Worm (Caenorhabditis elegans): ENCODE data around the gene lact-1.

The lact-1 gene

ce11 chrX:7268965-7269364 is 8.8 kb upstream of the lact-1 start:
- TF ChIP-seq flt-1 (GFP tag; IDR thresholded peaks at IDR 0.05) (no peak), ztf-23 (GFP tag; IDR thresholded peaks at IDR 0.05) (no peak), ztf-29 (GFP tag; IDR thresholded peaks at IDR 0.05) (no peak), klf-2 (GFP tag; conservative IDR thresholded peaks at IDR 0.05) (no peak), ref-1 (GFP tag; conservative IDR thresholded peaks at IDR 0.05) (no peak), T22C8.4 (GFP tag; IDR thresholded peaks at IDR 0.05) (no peak), tab-1 (GFP tag; IDR thresholded peaks at IDR 0.05) (no peak), cog-1 (tag; optimal IDR thresholded peaks at IDR 0.05) (no peak), med-1 (GFP tag; optimal IDR thresholded peaks at IDR 0.05; ENCODE audit: insufficient read depth) (no peak)

- TF ChIP-seq med-1 (GFP tag; optimal IDR thresholded peaks at IDR 0.05; ENCODE audit: insufficient read depth) (no peak), ref-1 (GFP tag; conservative IDR thresholded peaks at IDR 0.05) (no peak), klf-2 (GFP tag; conservative IDR thresholded peaks at IDR 0.05) (no peak), ztf-23 (GFP tag; IDR thresholded peaks at IDR 0.05) (no peak), ztf-29 (GFP tag; IDR thresholded peaks at IDR 0.05) (no peak), cog-1 (tag; optimal IDR thresholded peaks at IDR 0.05) (no peak), tab-1 (GFP tag; IDR thresholded peaks at IDR 0.05) (no peak), flt-1 (GFP tag; IDR thresholded peaks at IDR 0.05) (no peak), T22C8.4 (GFP tag; IDR thresholded peaks at IDR 0.05) (no peak)
Measured at ce11 chrX:7265348-7265747, 5.2 kb upstream of the lact-1 start, which contains the start of gene F46H5.2. Gene F46H5.2, plus strand, starts transcription at chrX:7265648.

DNA sequence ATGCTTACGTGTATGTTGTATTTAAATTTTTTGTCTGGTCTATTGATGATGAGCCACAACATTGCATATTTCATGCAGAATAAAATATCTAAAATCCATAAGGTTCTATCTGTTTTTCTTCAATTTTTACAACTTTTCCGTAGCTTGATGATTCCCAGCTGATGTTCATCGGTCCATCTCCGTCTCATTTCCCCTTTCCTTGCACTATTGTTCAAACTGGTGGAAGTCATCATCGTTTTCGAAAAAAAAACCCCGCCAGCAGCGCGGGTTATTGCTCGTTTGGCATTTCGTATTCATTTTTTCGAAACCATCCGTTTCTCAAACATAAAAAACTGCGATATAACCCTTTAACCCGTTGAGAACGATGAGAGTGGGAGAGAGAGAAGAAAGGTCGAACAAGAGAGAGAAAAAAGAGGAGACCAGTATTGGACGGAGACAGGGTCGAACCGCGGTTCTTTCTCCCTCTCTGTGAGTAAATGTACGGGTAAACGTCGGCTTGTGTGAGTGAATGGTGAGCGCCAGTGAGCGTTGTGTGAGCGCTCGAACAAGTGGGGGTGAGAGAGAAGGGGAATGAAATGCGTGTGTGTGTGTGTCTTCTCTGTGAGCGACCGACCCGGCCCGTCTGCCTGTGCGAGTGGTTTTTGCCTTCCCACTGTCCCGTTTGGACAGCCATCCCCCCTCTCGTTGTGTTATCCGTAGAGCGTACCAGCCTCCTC is 4.6 kb upstream of the lact-1 start:
- TF ChIP-seq cog-1 (tag; optimal IDR thresholded peaks at IDR 0.05) (peak; percentile 75), med-1 (GFP tag; optimal IDR thresholded peaks at IDR 0.05; ENCODE audit: insufficient read depth) (no peak), ref-1 (GFP tag; conservative IDR thresholded peaks at IDR 0.05) (no peak), ztf-23 (GFP tag; IDR thresholded peaks at IDR 0.05) (peak; percentile 58; the same call in 1 of the 2 replicates), ztf-29 (GFP tag; IDR thresholded peaks at IDR 0.05) (peak; percentile 78; the same call in 1 of the 2 replicates), tab-1 (GFP tag; IDR thresholded peaks at IDR 0.05) (no peak), flt-1 (GFP tag; IDR thresholded peaks at IDR 0.05) (peak; percentile 67; the same call in 1 of the 2 replicates), klf-2 (GFP tag; conservative IDR thresholded peaks at IDR 0.05) (no peak), T22C8.4 (GFP tag; IDR thresholded peaks at IDR 0.05) (no peak)

DNA sequence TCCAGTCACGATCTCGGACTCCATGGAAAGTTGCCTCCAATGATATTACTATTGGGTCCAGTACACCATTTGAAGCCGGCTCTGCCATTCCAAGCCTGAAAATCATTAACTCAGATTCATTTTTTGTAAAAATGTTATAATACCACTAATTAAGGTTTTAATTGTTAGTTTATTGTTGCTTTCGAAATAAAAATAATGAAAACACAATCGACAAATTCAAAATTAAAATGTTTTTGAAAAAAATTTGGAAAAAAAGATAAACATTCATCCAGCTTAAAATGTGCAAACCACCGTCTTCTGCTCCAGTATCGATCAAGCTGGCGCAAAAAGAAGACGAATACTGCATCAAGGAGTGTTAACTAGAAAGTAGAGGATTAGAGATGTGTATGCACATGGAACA is 3.3 kb downstream of the lact-1 start, which contains the start of gene F46H5.5:
TSS of gene F46H5.5 (minus strand) at position 101 of the 400 bp plus-strand sequence.
- TF ChIP-seq T22C8.4 (GFP tag; IDR thresholded peaks at IDR 0.05) = no peak
- TF ChIP-seq med-1 (GFP tag; optimal IDR thresholded peaks at IDR 0.05; ENCODE audit: insufficient read depth) = no peak
- TF ChIP-seq flt-1 (GFP tag; IDR thresholded peaks at IDR 0.05) = no peak
- TF ChIP-seq ztf-23 (GFP tag; IDR thresholded peaks at IDR 0.05) = no peak
- no peak for TF ChIP-seq tab-1 (GFP tag; IDR thresholded peaks at IDR 0.05)
- no peak for TF ChIP-seq cog-1 (tag; optimal IDR thresholded peaks at IDR 0.05)
- TF ChIP-seq ztf-29 (GFP tag; IDR thresholded peaks at IDR 0.05) = no peak
- TF ChIP-seq klf-2 (GFP tag; conservative IDR thresholded peaks at IDR 0.05) = no peak
- no peak for TF ChIP-seq ref-1 (GFP tag; conservative IDR thresholded peaks at IDR 0.05)

ce11 chrX:7254558-7254957 is 5.6 kb downstream of the lact-1 start, which contains the start of gene F46H5.4:
Gene F46H5.4, minus strand, starts transcription at chrX:7254610.
- TF ChIP-seq cog-1 (tag; optimal IDR thresholded peaks at IDR 0.05) (peak; percentile 18), ztf-23 (GFP tag; IDR thresholded peaks at IDR 0.05) (no peak)

ce11 chrX:7244756-7245155 is 15.4 kb downstream of the lact-1 start:
- TF ChIP-seq ztf-29 (GFP tag; IDR thresholded peaks at IDR 0.05) (no peak), ztf-23 (GFP tag; IDR thresholded peaks at IDR 0.05) (no peak), flt-1 (GFP tag; IDR thresholded peaks at IDR 0.05) (no peak), klf-2 (GFP tag; conservative IDR thresholded peaks at IDR 0.05) (no peak), ref-1 (GFP tag; conservative IDR thresholded peaks at IDR 0.05) (no peak), T22C8.4 (GFP tag; IDR thresholded peaks at IDR 0.05) (no peak), med-1 (GFP tag; optimal IDR thresholded peaks at IDR 0.05; ENCODE audit: insufficient read depth) (no peak), tab-1 (GFP tag; IDR thresholded peaks at IDR 0.05) (no peak), cog-1 (tag; optimal IDR thresholded peaks at IDR 0.05) (no peak)

ce11 chrX:7242878-7243277 is 17.3 kb downstream of the lact-1 start, which contains the start of gene F46H5.7:
Gene F46H5.7, minus strand, starts transcription at chrX:7242983.
- TF ChIP-seq tab-1 (GFP tag; IDR thresholded peaks at IDR 0.05) (no peak), T22C8.4 (GFP tag; IDR thresholded peaks at IDR 0.05) (no peak), med-1 (GFP tag; optimal IDR thresholded peaks at IDR 0.05; ENCODE audit: insufficient read depth) (no peak), ztf-29 (GFP tag; IDR thresholded peaks at IDR 0.05) (no peak), ztf-23 (GFP tag; IDR thresholded peaks at IDR 0.05) (no peak)

- TF ChIP-seq flt-1 (GFP tag; IDR thresholded peaks at IDR 0.05) = no peak
- no peak for TF ChIP-seq ztf-29 (GFP tag; IDR thresholded peaks at IDR 0.05)
- TF ChIP-seq tab-1 (GFP tag; IDR thresholded peaks at IDR 0.05) = no peak
- TF ChIP-seq T22C8.4 (GFP tag; IDR thresholded peaks at IDR 0.05) = no peak
- no peak for TF ChIP-seq ref-1 (GFP tag; conservative IDR thresholded peaks at IDR 0.05)
- no peak for TF ChIP-seq cog-1 (tag; optimal IDR thresholded peaks at IDR 0.05)
- TF ChIP-seq med-1 (GFP tag; optimal IDR thresholded peaks at IDR 0.05; ENCODE audit: insufficient read depth) = no peak
- TF ChIP-seq ztf-23 (GFP tag; IDR thresholded peaks at IDR 0.05) = no peak
- no peak for TF ChIP-seq klf-2 (GFP tag; conservative IDR thresholded peaks at IDR 0.05)
Measured at ce11 chrX:7242119-7242518, 18.1 kb downstream of the lact-1 start.

DNA sequence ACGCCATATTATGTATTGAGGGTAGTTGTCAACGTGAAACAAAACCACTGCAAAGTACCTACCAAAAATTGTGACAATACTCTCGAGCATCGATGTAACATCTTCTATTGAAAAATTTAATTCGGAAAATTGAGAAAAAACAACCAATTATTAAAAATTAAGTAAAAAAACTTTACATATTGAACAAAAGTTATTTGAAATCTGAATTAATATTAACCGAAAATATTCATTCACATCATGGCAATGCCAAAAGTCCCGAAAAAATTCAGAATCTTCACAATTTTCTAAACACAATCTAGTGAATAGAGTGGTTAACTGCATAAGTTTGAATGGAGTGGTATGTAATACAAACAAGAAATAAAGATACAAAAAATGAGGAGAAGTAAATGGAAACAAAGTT is 21.6 kb downstream of the lact-1 start, which contains the start of gene F46H5.3:
TSS of gene F46H5.3 (minus strand) at position 101 of the 400 bp plus-strand sequence.
- no peak for TF ChIP-seq cog-1 (tag; optimal IDR thresholded peaks at IDR 0.05)
- TF ChIP-seq ztf-23 (GFP tag; IDR thresholded peaks at IDR 0.05) = no peak
- TF ChIP-seq tab-1 (GFP tag; IDR thresholded peaks at IDR 0.05) = no peak
- no peak for TF ChIP-seq flt-1 (GFP tag; IDR thresholded peaks at IDR 0.05)
- no peak for TF ChIP-seq ref-1 (GFP tag; conservative IDR thresholded peaks at IDR 0.05)
- no peak for TF ChIP-seq T22C8.4 (GFP tag; IDR thresholded peaks at IDR 0.05)
- no peak for TF ChIP-seq klf-2 (GFP tag; conservative IDR thresholded peaks at IDR 0.05)
- TF ChIP-seq med-1 (GFP tag; optimal IDR thresholded peaks at IDR 0.05; ENCODE audit: insufficient read depth) = no peak
- TF ChIP-seq ztf-29 (GFP tag; IDR thresholded peaks at IDR 0.05) = no peak
